Fruit fly (Drosophila melanogaster): ENCODE measurements around the gene CG31909.
A peak's percentile ranks its signal among the peaks of the same experiment; 100 is the strongest.

Gene CG31909

DNA sequence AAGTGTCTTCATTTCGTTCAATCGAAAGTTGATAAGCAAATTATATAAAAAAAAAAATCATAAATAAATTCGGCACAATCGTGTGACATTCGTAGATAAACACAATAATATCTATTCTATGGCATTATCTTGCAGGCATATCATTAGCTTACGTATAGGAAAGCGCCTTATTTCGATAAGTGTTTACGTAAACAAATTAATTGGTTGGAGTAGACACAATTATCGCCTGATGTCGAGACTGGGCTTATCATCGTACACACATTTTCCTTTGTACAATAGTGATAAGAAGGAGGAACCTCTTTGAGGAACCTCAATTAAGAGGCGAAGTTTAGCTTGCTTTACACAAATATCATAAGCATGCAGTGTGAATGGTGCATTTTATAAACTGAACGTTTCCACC is 42.4 kb upstream of the CG31909 start (continued):
- TF ChIP-seq cad (GFP tag; optimal IDR thresholded peaks at IDR 0.05): no peak
- TF ChIP-seq bowl (GFP tag; IDR thresholded peaks at IDR 0.05): no peak
- TF ChIP-seq CG10543 (GFP tag; optimal IDR thresholded peaks at IDR 0.05): no peak
- TF ChIP-seq CG17912 (GFP tag; optimal IDR thresholded peaks at IDR 0.05): no peak
- TF ChIP-seq jumu (GFP tag; optimal IDR thresholded peaks at IDR 0.05): no peak
- TF ChIP-seq CkIIα-i1 (GFP tag; IDR thresholded peaks at IDR 0.05): no peak
- no peak for TF ChIP-seq CG7928 (GFP tag; optimal IDR thresholded peaks at IDR 0.05)
- no peak for TF ChIP-seq bab2 (GFP tag; optimal IDR thresholded peaks at IDR 0.05)
- no peak for TF ChIP-seq MBD-R2 (GFP tag; IDR thresholded peaks at IDR 0.05)
- TF ChIP-seq CG17359 (tag; optimal IDR thresholded peaks at IDR 0.05): no peak
- TF ChIP-seq fd102C (GFP tag; optimal IDR thresholded peaks at IDR 0.05): no peak
- TF ChIP-seq eve (GFP tag; optimal IDR thresholded peaks at IDR 0.05): no peak
- no peak for TF ChIP-seq CG14050 (GFP tag; IDR thresholded peaks at IDR 0.05)
- TF ChIP-seq CG6813 (GFP tag; optimal IDR thresholded peaks at IDR 0.05): no peak
- no peak for TF ChIP-seq CG12769 (tag; optimal IDR thresholded peaks at IDR 0.05)
- no peak for TF ChIP-seq sob (GFP tag; IDR thresholded peaks at IDR 0.05)
- TF ChIP-seq fd64A (GFP tag; optimal IDR thresholded peaks at IDR 0.05): no peak
- no peak for TF ChIP-seq Xbp1 (GFP tag; optimal IDR thresholded peaks at IDR 0.05)
- no peak for TF ChIP-seq CG12071 (GFP tag; optimal IDR thresholded peaks at IDR 0.05)
- TF ChIP-seq CG10654 (GFP tag; optimal IDR thresholded peaks at IDR 0.05): no peak
- TF ChIP-seq CG15696 (tag; optimal IDR thresholded peaks at IDR 0.05): no peak
- peak; percentile 62 for TF ChIP-seq grn (GFP tag; optimal IDR thresholded peaks at IDR 0.05)
- no peak for TF ChIP-seq Nf-YB (GFP tag; optimal IDR thresholded peaks at IDR 0.05)
- TF ChIP-seq CG2678 (tag; optimal IDR thresholded peaks at IDR 0.05): peak; percentile 10
- no peak for TF ChIP-seq peb (GFP tag; IDR thresholded peaks at IDR 0.05)
- TF ChIP-seq kay (GFP tag; optimal IDR thresholded peaks at IDR 0.05): no peak
- no peak for TF ChIP-seq Ptx1 (GFP tag; IDR thresholded peaks at IDR 0.05)
- peak in 1 of 2 experiments; percentile 65 for TF ChIP-seq Pdp1 (GFP tag; optimal IDR thresholded peaks at IDR 0.05)
- no peak for TF ChIP-seq bigmax (GFP tag; optimal IDR thresholded peaks at IDR 0.05)
- peak; percentile 33 for TF ChIP-seq sug (tag; optimal IDR thresholded peaks at IDR 0.05)
- TF ChIP-seq wdn (GFP tag; IDR thresholded peaks at IDR 0.05): no peak
- TF ChIP-seq CG30403 (GFP tag; optimal IDR thresholded peaks at IDR 0.05): no peak
- TF ChIP-seq CG3281 (GFP tag; optimal IDR thresholded peaks at IDR 0.05): peak; percentile 11
- peak; percentile 14 for TF ChIP-seq salm (tag; optimal IDR thresholded peaks at IDR 0.05)
- TF ChIP-seq CG17186 (GFP tag; optimal IDR thresholded peaks at IDR 0.05): no peak
- no peak for TF ChIP-seq CG18011 (GFP tag; optimal IDR thresholded peaks at IDR 0.05)
- TF ChIP-seq CG15011 (GFP tag; optimal IDR thresholded peaks at IDR 0.05): no peak
- TF ChIP-seq Scr (GFP tag; IDR thresholded peaks at IDR 0.05; ENCODE audit: partially characterized antibody): no peak
- peak; percentile 98 for TF ChIP-seq mirr (GFP tag; optimal IDR thresholded peaks at IDR 0.05)
- no peak for TF ChIP-seq E2f2 (GFP tag; IDR thresholded peaks at IDR 0.05)
- TF ChIP-seq CG34376 (GFP tag; optimal IDR thresholded peaks at IDR 0.05): peak; percentile 75
- no peak for TF ChIP-seq unc-4 (GFP tag; IDR thresholded peaks at IDR 0.05; ENCODE audit: partially characterized antibody)
- no peak for TF ChIP-seq al (GFP tag; IDR thresholded peaks at IDR 0.05)
- TF ChIP-seq pho (GFP tag; optimal IDR thresholded peaks at IDR 0.05): no peak
- no peak for TF ChIP-seq ase (GFP tag; IDR thresholded peaks at IDR 0.05)
- no peak for TF ChIP-seq hkb (optimal IDR thresholded peaks at IDR 0.05)
- TF ChIP-seq hkb (GFP tag; IDR thresholded peaks at IDR 0.05): 0 out of 2 replicates have a peak, but pooled peaks have one; percentile 8
- TF ChIP-seq NC2α (GFP tag; optimal IDR thresholded peaks at IDR 0.05): no peak
- TF ChIP-seq CG4360 (GFP tag; IDR thresholded peaks at IDR 0.05): no peak
- TF ChIP-seq GATAe (GFP tag; conservative IDR thresholded peaks at IDR 0.05): peak; percentile 21; the same call in 1 of the 2 replicates
